Fruit fly (Drosophila melanogaster) whole organism, embryonic: ENCODE measurements around the gene kirre.

ENCODE experiments used
- CG1024 ChIP-seq: fragments of 200-800 bp; sonication (Bioruptor generic); IDR thresholded peaks from 2 replicates; pipeline ENCODE4 v1.3.6; 2022; ENCODE audit warnings: missing biosample characterization, missing genetic modification characterization
- CG11723 ChIP-seq: fragments of 200-800 bp; sonication (Bioruptor generic); optimal IDR thresholded peaks from 2 replicates; lab custom pipeline; 2017; ENCODE audit warnings: missing biosample characterization, mild to moderate bottlenecking, missing genetic modification characterization
- CG14441 ChIP-seq: fragments of 200-800 bp; sonication (Bioruptor generic); IDR thresholded peaks from 2 replicates; pipeline ENCODE4 v1.3.6; 2022; ENCODE audit warnings: missing biosample characterization, missing genetic modification characterization
- CG14667 ChIP-seq: fragments of 200-800 bp; sonication (Bioruptor generic); IDR thresholded peaks from 2 replicates; pipeline ENCODE4 v1.3.6; 2022; ENCODE audit warnings: missing biosample characterization, missing genetic modification characterization
- CG15073 ChIP-seq: fragments of 200-800 bp; sonication (Bioruptor generic); optimal IDR thresholded peaks from 2 replicates; lab custom pipeline; 2016; ENCODE audit warnings: missing biosample characterization, missing genetic modification characterization
- CG17612 ChIP-seq: fragments of 200-800 bp; sonication (Bioruptor generic); IDR thresholded peaks from 2 replicates; pipeline ENCODE4 v1.3.6; 2022; ENCODE audit warnings: missing biosample characterization, missing genetic modification characterization
- CG17912 ChIP-seq: fragments of 200-800 bp; sonication (Bioruptor generic); optimal IDR thresholded peaks from 2 replicates; lab custom pipeline; 2018; ENCODE audit warnings: missing biosample characterization, mild to moderate bottlenecking, missing genetic modification characterization
- CG18476 ChIP-seq: fragments of 200-800 bp; sonication (Bioruptor generic); optimal IDR thresholded peaks from 2 replicates; lab custom pipeline; 2016; ENCODE audit warnings: missing biosample characterization, mild to moderate bottlenecking, missing genetic modification characterization
- CG2199 ChIP-seq: fragments of 200-800 bp; sonication (Bioruptor generic); IDR thresholded peaks from 3 replicates; pipeline ENCODE4 v1.3.6; 2022; ENCODE audit warnings: missing biosample characterization, missing genetic modification characterization
- CG2202 ChIP-seq: fragments of 200-800 bp; sonication (Bioruptor generic); optimal IDR thresholded peaks from 2 replicates; lab custom pipeline; 2018; ENCODE audit warnings: missing biosample characterization, mild to moderate bottlenecking, missing genetic modification characterization
- CG31224 ChIP-seq: fragments of 200-800 bp; sonication (Bioruptor generic); IDR thresholded peaks from 2 replicates; pipeline ENCODE4 v1.3.6; 2022; ENCODE audit warnings: missing biosample characterization, missing genetic modification characterization
- CG5245 ChIP-seq: fragments of 200-800 bp; sonication (Bioruptor generic); optimal IDR thresholded peaks from 3 replicates; lab custom pipeline; 2016; ENCODE audit warnings: missing biosample characterization, missing genetic modification characterization
- CG6175 ChIP-seq: fragments of 200-800 bp; sonication (Bioruptor generic); IDR thresholded peaks from 3 replicates; pipeline ENCODE4 v1.3.6; 2022; ENCODE audit warnings: missing biosample characterization, missing genetic modification characterization
- CG6854 ChIP-seq: fragments of 200-800 bp; sonication (Bioruptor generic); optimal IDR thresholded peaks from 3 replicates; lab custom pipeline; 2017; ENCODE audit warnings: missing biosample characterization, mild to moderate bottlenecking, missing genetic modification characterization
- CG7372 ChIP-seq: fragments of 200-800 bp; sonication (Bioruptor generic); IDR thresholded peaks from 2 replicates; pipeline ENCODE4 v1.3.6; 2022; ENCODE audit warnings: missing biosample characterization, missing genetic modification characterization
- CG7839 ChIP-seq: fragments of 200-800 bp; sonication (Bioruptor generic); optimal IDR thresholded peaks from 3 replicates; lab custom pipeline; 2018; ENCODE audit warnings: missing biosample characterization, mild to moderate bottlenecking, missing genetic modification characterization, moderate library complexity
- CG8290 ChIP-seq, 3 experiments: fragments of 200-800 bp; sonication (Bioruptor generic); optimal IDR thresholded peaks; 2 replicates each; lab custom pipeline; 2016 to 2019; ENCODE audit warnings: missing biosample characterization in 3 of 3, missing genetic modification characterization in 3 of 3, mild to moderate bottlenecking in 2 of 3, moderate library complexity in 1 of 3
- CG8359 ChIP-seq: fragments of 200-800 bp; sonication (Bioruptor generic); optimal IDR thresholded peaks from 2 replicates; lab custom pipeline; 2017; ENCODE audit warnings: missing biosample characterization, mild to moderate bottlenecking, missing genetic modification characterization, borderline replicate concordance
- CG9215 ChIP-seq: fragments of 200-800 bp; sonication (Bioruptor generic); IDR thresholded peaks from 2 replicates; pipeline ENCODE4 v1.3.6; 2022; ENCODE audit warnings: missing biosample characterization, missing genetic modification characterization
- CHES-1-like ChIP-seq: fragments of 200-800 bp; sonication (Bioruptor generic); optimal IDR thresholded peaks from 2 replicates; lab custom pipeline; 2016; ENCODE audit warnings: missing biosample characterization, missing genetic modification characterization
- CTCF ChIP-seq: fragments of 200-800 bp; sonication (Bioruptor generic); optimal IDR thresholded peaks from 2 replicates; lab custom pipeline; 2017; ENCODE audit warnings: missing biosample characterization, mild to moderate bottlenecking, missing genetic modification characterization, moderate library complexity
- CoRest ChIP-seq: fragments of 200-800 bp; sonication (Bioruptor generic); optimal IDR thresholded peaks from 3 replicates; lab custom pipeline; 2018; ENCODE audit warnings: missing biosample characterization, mild to moderate bottlenecking, missing genetic modification characterization, moderate library complexity
- Doc2 ChIP-seq: fragments of 200-800 bp; sonication (Bioruptor generic); IDR thresholded peaks from 2 replicates; pipeline ENCODE4 v1.3.6; 2022; ENCODE audit warnings: missing biosample characterization, missing genetic modification characterization
- E2f2 ChIP-seq: fragments of 200-800 bp; sonication (Bioruptor generic); IDR thresholded peaks from 2 replicates; pipeline ENCODE4 v1.3.6; 2022; ENCODE audit warnings: missing biosample characterization, missing genetic modification characterization
- Hr51 ChIP-seq, 2 experiments: fragments of 200-800 bp; sonication (Bioruptor generic); optimal IDR thresholded peaks; 2 replicates in 1 of 2; 3 replicates in 1 of 2; lab custom pipeline; 2016 to 2018; ENCODE audit warnings: missing biosample characterization in 2 of 2, missing genetic modification characterization in 2 of 2, mild to moderate bottlenecking in 1 of 2, moderate library complexity in 1 of 2
- Hsf ChIP-seq: fragments of 200-800 bp; sonication (Bioruptor generic); optimal IDR thresholded peaks from 3 replicates; lab custom pipeline; 2016; ENCODE audit warnings: missing biosample characterization, missing genetic modification characterization
- Max ChIP-seq: fragments of 200-800 bp; sonication (Bioruptor generic); optimal IDR thresholded peaks from 2 replicates; lab custom pipeline; 2016; ENCODE audit warnings: missing biosample characterization, mild to moderate bottlenecking, missing genetic modification characterization
- Mrtf ChIP-seq: fragments of 200-800 bp; sonication (Bioruptor generic); IDR thresholded peaks from 3 replicates; pipeline ENCODE4 v1.3.6; 2022; ENCODE audit warnings: missing biosample characterization, missing genetic modification characterization
- NFAT ChIP-seq: fragments of 200-800 bp; sonication (Bioruptor generic); IDR thresholded peaks from 2 replicates; pipeline ENCODE4 v1.3.6; 2022; ENCODE audit warnings: missing biosample characterization, missing genetic modification characterization
- Neu2 ChIP-seq: fragments of 200-800 bp; sonication (Bioruptor generic); optimal IDR thresholded peaks from 3 replicates; lab custom pipeline; 2016; ENCODE audit warnings: missing biosample characterization, missing genetic modification characterization, borderline replicate concordance
- NfI ChIP-seq: fragments of 200-800 bp; sonication (Bioruptor generic); optimal IDR thresholded peaks from 3 replicates; lab custom pipeline; 2018; ENCODE audit warnings: missing biosample characterization, mild to moderate bottlenecking, missing genetic modification characterization, moderate library complexity
- Rfx ChIP-seq: fragments of 200-800 bp; sonication (Bioruptor generic); IDR thresholded peaks from 2 replicates; pipeline ENCODE4 v1.3.6; 2022; ENCODE audit warnings: missing biosample characterization, missing genetic modification characterization
- Taf1 ChIP-seq: fragments of 200-800 bp; sonication (Bioruptor generic); IDR thresholded peaks from 2 replicates; pipeline ENCODE4 v1.3.6; 2022; ENCODE audit warnings: missing biosample characterization, missing genetic modification characterization
- Vsx1 ChIP-seq: fragments of 200-800 bp; sonication (Bioruptor generic); optimal IDR thresholded peaks from 2 replicates; lab custom pipeline; 2017; ENCODE audit warnings: missing biosample characterization, mild to moderate bottlenecking, missing genetic modification characterization, missing genetic modification reagents
- al ChIP-seq: fragments of 200-800 bp; sonication (Bioruptor generic); IDR thresholded peaks from 2 replicates; pipeline ENCODE4 v1.3.6; 2022; ENCODE audit warnings: missing biosample characterization, missing genetic modification characterization
- ase ChIP-seq: fragments of 200-800 bp; sonication (Bioruptor generic); IDR thresholded peaks from 3 replicates; pipeline ENCODE4 v1.3.6; 2022; ENCODE audit warnings: missing biosample characterization, missing genetic modification characterization
- ato ChIP-seq: fragments of 200-800 bp; sonication (Bioruptor generic); IDR thresholded peaks from 2 replicates; pipeline ENCODE4 v1.3.6; 2022; ENCODE audit warnings: missing biosample characterization, missing genetic modification characterization; ENCODE audit not compliant: partially characterized antibody
- chn ChIP-seq: fragments of 200-800 bp; sonication (Bioruptor generic); optimal IDR thresholded peaks from 2 replicates; lab custom pipeline; 2016; ENCODE audit warnings: missing biosample characterization, missing genetic modification characterization
- ci ChIP-seq: fragments of 200-800 bp; sonication (Bioruptor generic); IDR thresholded peaks from 3 replicates; pipeline ENCODE4 v1.3.6; 2022; ENCODE audit warnings: missing biosample characterization, missing genetic modification characterization
- ems ChIP-seq: fragments of 200-800 bp; sonication (Bioruptor generic); optimal IDR thresholded peaks from 3 replicates; lab custom pipeline; 2016; ENCODE audit warnings: missing biosample characterization, missing genetic modification characterization
- en ChIP-seq: fragments of 200-800 bp; sonication (Bioruptor generic); optimal IDR thresholded peaks from 2 replicates; lab custom pipeline; 2016; ENCODE audit warnings: missing biosample characterization, missing genetic modification characterization
- gfzf ChIP-seq: fragments of 200-800 bp; sonication (Bioruptor generic); optimal IDR thresholded peaks from 2 replicates; lab custom pipeline; 2016; ENCODE audit warnings: missing biosample characterization, mild to moderate bottlenecking, missing genetic modification characterization, moderate library complexity
- h ChIP-seq: fragments of >200 bp; optimal IDR thresholded peaks from 2 replicates; lab custom pipeline; 2017
- hbn ChIP-seq: fragments of 200-800 bp; sonication (Bioruptor generic); IDR thresholded peaks from 2 replicates; pipeline ENCODE4 v1.3.6; 2022; ENCODE audit warnings: missing biosample characterization, missing genetic modification characterization; ENCODE audit not compliant: partially characterized antibody
- kni ChIP-seq: fragments of 200-800 bp; sonication (Bioruptor generic); optimal IDR thresholded peaks from 3 replicates; lab custom pipeline; 2017; ENCODE audit warnings: mild to moderate bottlenecking, missing biosample characterization, missing genetic modification reagents, missing genetic modification characterization
- luna ChIP-seq: fragments of 200-800 bp; sonication (Bioruptor generic); optimal IDR thresholded peaks from 2 replicates; lab custom pipeline; 2016; ENCODE audit warnings: missing biosample characterization, missing genetic modification characterization
- maf-S ChIP-seq: fragments of 200-800 bp; sonication (Bioruptor generic); optimal IDR thresholded peaks from 2 replicates; lab custom pipeline; 2016; ENCODE audit warnings: missing biosample characterization, missing genetic modification characterization
- pho ChIP-seq: fragments of 200-800 bp; sonication (Bioruptor generic); optimal IDR thresholded peaks from 2 replicates; lab custom pipeline; 2016; ENCODE audit warnings: missing biosample characterization, missing genetic modification characterization
- phol ChIP-seq: fragments of 200-800 bp; sonication (Bioruptor generic); optimal IDR thresholded peaks from 3 replicates; lab custom pipeline; 2018; ENCODE audit warnings: missing biosample characterization, mild to moderate bottlenecking, missing genetic modification characterization, moderate library complexity
- pnt ChIP-seq: fragments of 200-800 bp; sonication (Bioruptor generic); optimal IDR thresholded peaks from 3 replicates; lab custom pipeline; 2016; ENCODE audit warnings: missing biosample characterization, missing genetic modification characterization
- ro ChIP-seq: fragments of 200-800 bp; sonication (Bioruptor generic); IDR thresholded peaks from 2 replicates; pipeline ENCODE4 v1.3.6; 2022; ENCODE audit warnings: missing biosample characterization, missing genetic modification characterization
- tx ChIP-seq: fragments of 200-800 bp; sonication (Bioruptor generic); optimal IDR thresholded peaks from 2 replicates; lab custom pipeline; 2016; ENCODE audit warnings: missing biosample characterization, missing genetic modification characterization
- zfh1 ChIP-seq: fragments of 200-800 bp; sonication (Bioruptor generic); IDR thresholded peaks from 3 replicates; pipeline ENCODE4 v1.3.6; 2022; ENCODE audit warnings: missing biosample characterization, missing genetic modification characterization

kirre gene

dm6 chrX:3044798-3045197 is 304.6 kb downstream of the kirre start (continued):
- TF ChIP-seq Vsx1 (no peak), NFAT (GFP tag; lab: Robert Waterston, UW) (no peak), chn (no peak), Taf1 (no peak), CG31224 (GFP tag; lab: Robert Waterston, UW) (no peak), Hsf (no peak), Mrtf (no peak), en (no peak), E2f2 (GFP tag; lab: Robert Waterston, UW) (no peak), zfh1 (GFP tag; lab: Robert Waterston, UW) (peak; percentile 30; the same call in 1 of the 3 replicates), Doc2 (GFP tag; lab: Robert Waterston, UW) (no peak), ato (GFP tag; lab: Robert Waterston, UW) (no peak), CG14667 (GFP tag; lab: Robert Waterston, UW) (no peak), CG2199 (GFP tag; lab: Robert Waterston, UW) (no peak), CG11723 (GFP tag; lab: Kevin White, UChicago) (no peak), CHES-1-like (GFP tag; lab: Kevin White, UChicago) (no peak), NfI (GFP tag; lab: Kevin White, UChicago) (no peak), tx (GFP tag; lab: Kevin White, UChicago) (no peak), CG7372 (GFP tag; lab: Robert Waterston, UW) (no peak), maf-S (GFP tag; lab: Kevin White, UChicago) (no peak), hbn (no peak), CG17612 (no peak), CG14441 (GFP tag; lab: Robert Waterston, UW) (no peak), CoRest (tag; lab: Kevin White, UChicago) (no peak), Hr51 (GFP tag; optimal IDR thresholded peaks at IDR 0.05; lab: Kevin White, UChicago) (no peak), ci (GFP tag; lab: Robert Waterston, UW) (no peak), Rfx (GFP tag; lab: Robert Waterston, UW) (peak; percentile 44), CG17912 (GFP tag; lab: Kevin White, UChicago) (no peak), CG8359 (no peak), Max (GFP tag; lab: Kevin White, UChicago) (no peak), CG9215 (GFP tag; lab: Robert Waterston, UW) (no peak), CG18476 (GFP tag; lab: Kevin White, UChicago) (no peak), Neu2 (GFP tag; lab: Kevin White, UChicago) (no peak), pho (GFP tag; lab: Kevin White, UChicago) (no peak), CG8290 (GFP tag; optimal IDR thresholded peaks at IDR 0.05; lab: Kevin White, UChicago) (no peak), CG8290 (tag; optimal IDR thresholded peaks at IDR 0.05; lab: Kevin White, UChicago) (peak in 1 of 2 experiments; percentile 0), pnt (GFP tag; lab: Kevin White, UChicago) (no peak), CG1024 (GFP tag; lab: Robert Waterston, UW) (no peak), CG6175 (GFP tag; lab: Robert Waterston, UW) (no peak), CG7839 (tag; lab: Kevin White, UChicago) (no peak), CG5245 (no peak), ems (no peak), gfzf (GFP tag; lab: Kevin White, UChicago) (no peak), phol (tag; lab: Kevin White, UChicago) (peak; percentile 8), CG2202 (tag; lab: Kevin White, UChicago) (no peak), ro (GFP tag; lab: Robert Waterston, UW) (no peak), CG6854 (GFP tag; lab: Kevin White, UChicago) (no peak), h (lab: Kevin White, UChicago) (no peak), kni (GFP tag; lab: Kevin White, UChicago) (no peak), al (GFP tag; lab: Robert Waterston, UW) (0 out of 2 replicates have a peak, but pooled peaks have one; percentile 9), ase (GFP tag; lab: Robert Waterston, UW) (no peak), CG15073 (GFP tag; lab: Kevin White, UChicago) (no peak), luna (GFP tag; lab: Kevin White, UChicago) (no peak), CTCF (GFP tag; lab: Kevin White, UChicago) (no peak)
